Worm (Caenorhabditis elegans): ENCODE results near the gene C32D5.4.

DNA sequence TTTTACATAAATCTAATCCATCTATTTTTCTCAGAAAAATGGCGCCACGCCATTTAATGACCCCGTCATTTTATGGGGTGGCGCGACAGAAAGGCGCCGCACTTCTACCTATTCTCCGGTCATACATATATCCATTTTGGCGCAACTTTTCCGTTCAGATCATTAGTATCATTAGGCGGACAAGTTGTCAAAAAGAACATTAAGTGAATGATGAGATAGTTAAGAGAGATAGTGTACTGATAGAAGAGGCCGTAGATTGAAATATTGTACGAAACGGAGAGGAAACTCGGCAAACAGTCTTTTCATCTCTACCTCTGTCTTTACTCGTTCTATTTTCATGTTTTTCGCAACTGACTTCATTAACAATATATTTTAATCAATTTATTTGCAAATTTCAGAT, 1.2 kb upstream of the C32D5.4 start, which contains the start of gene sma-6:
- no peak for TF ChIP-seq unc-39 (tag; optimal IDR thresholded peaks at IDR 0.05)
- no peak for TF ChIP-seq unc-62 (GFP tag; optimal IDR thresholded peaks at IDR 0.05)
- no peak for TF ChIP-seq egl-27 (tag; optimal IDR thresholded peaks at IDR 0.05)
- no peak for TF ChIP-seq lin-39 (tag; optimal IDR thresholded peaks at IDR 0.05)
- TF ChIP-seq nhr-12 (tag; optimal IDR thresholded peaks at IDR 0.05) = no peak
- TF ChIP-seq ztf-11 (tag; optimal IDR thresholded peaks at IDR 0.05) = no peak
- TF ChIP-seq lsy-2 (tag; optimal IDR thresholded peaks at IDR 0.05) = no peak
- TF ChIP-seq nhr-77 (tag; optimal IDR thresholded peaks at IDR 0.05) = no peak
- peak; percentile 32 for TF ChIP-seq fos-1 (tag; optimal IDR thresholded peaks at IDR 0.05)
- no peak for TF ChIP-seq nhr-25 (tag; optimal IDR thresholded peaks at IDR 0.05)
- TF ChIP-seq ama-1 (optimal IDR thresholded peaks at IDR 0.05) = no peak
- no peak for TF ChIP-seq ceh-82 (tag; optimal IDR thresholded peaks at IDR 0.05)
- TF ChIP-seq blmp-1 (tag; optimal IDR thresholded peaks at IDR 0.05; ENCODE audit: insufficient read depth) = no peak

Data from whole organism, L2 larva.